Worm (Caenorhabditis elegans) whole organism, early embryonic: Measurements from ENCODE around the gene srg-8.

Experiments used
- B0310.2 ChIP-seq: sonication (generic microtip); optimal IDR thresholded peaks from 2 replicates; lab custom pipeline; 2016; ENCODE audit warnings: mild to moderate bottlenecking, missing genetic modification characterization, missing compliant biosample characterization
- F13C5.2 ChIP-seq: sonication (generic microtip); optimal IDR thresholded peaks from 2 replicates; lab custom pipeline; 2017; ENCODE audit warnings: mild to moderate bottlenecking, missing genetic modification characterization, inconsistent platforms, missing compliant biosample characterization
- aly-1 ChIP-seq: sonication (generic microtip); optimal IDR thresholded peaks from 2 replicates; lab custom pipeline; 2016; ENCODE audit warnings: missing genetic modification characterization, missing compliant biosample characterization
- ama-1 ChIP-seq: fragments of 150-350 bp; optimal IDR thresholded peaks from 2 replicates; lab custom pipeline; 2014
- ceh-13 ChIP-seq: fragments of 200-800 bp; sonication (Bioruptor generic); optimal IDR thresholded peaks from 2 replicates; lab custom pipeline; 2018; ENCODE audit warnings: mild to moderate bottlenecking, missing genetic modification characterization, missing compliant biosample characterization
- ceh-36 ChIP-seq: sonication (generic microtip); optimal IDR thresholded peaks from 2 replicates; lab custom pipeline; 2016; ENCODE audit warnings: missing genetic modification characterization, inconsistent platforms, missing compliant biosample characterization
- ets-7 ChIP-seq: sonication (generic microtip); optimal IDR thresholded peaks from 2 replicates; lab custom pipeline; 2016; ENCODE audit warnings: missing genotype, missing genetic modification characterization, missing compliant biosample characterization
- flt-1 ChIP-seq: fragments of 200-800 bp; sonication (Bioruptor generic); IDR thresholded peaks from 2 replicates; pipeline ENCODE4 v1.3.6; 2022; ENCODE audit warnings: missing genetic modification characterization, missing compliant biosample characterization
- hmbx-1 ChIP-seq: sonication (generic microtip); optimal IDR thresholded peaks from 2 replicates; lab custom pipeline; 2016; ENCODE audit warnings: mild to moderate bottlenecking, missing genetic modification characterization, missing compliant biosample characterization
- hmg-4 ChIP-seq: fragments of 200-800 bp; sonication (Bioruptor generic); optimal IDR thresholded peaks from 2 replicates; lab custom pipeline; 2018; ENCODE audit warnings: mild to moderate bottlenecking, missing genetic modification characterization, missing compliant biosample characterization
- hnd-1 ChIP-seq: sonication (generic microtip); optimal IDR thresholded peaks from 2 replicates; lab custom pipeline; 2016; ENCODE audit warnings: missing genetic modification characterization, missing compliant biosample characterization
- pes-1 ChIP-seq: fragments of 200-800 bp; sonication (Bioruptor generic); IDR thresholded peaks from 2 replicates; pipeline ENCODE4 v1.3.6; 2022; ENCODE audit warnings: missing genetic modification reagents, missing genetic modification characterization, missing compliant biosample characterization
- scrt-1 ChIP-seq: fragments of 200-800 bp; sonication (Bioruptor generic); IDR thresholded peaks from 2 replicates; pipeline ENCODE4 v1.3.6; 2022; ENCODE audit warnings: missing genetic modification characterization, missing compliant biosample characterization
- sea-1 ChIP-seq: fragments of 200-800 bp; sonication (Bioruptor generic); conservative IDR thresholded peaks from 2 replicates; pipeline ENCODE4 v1.3.6; 2022; ENCODE audit warnings: missing genetic modification characterization, missing compliant biosample characterization
- tbx-11 ChIP-seq: fragments of 200-800 bp; sonication (Bioruptor generic); IDR thresholded peaks from 2 replicates; pipeline ENCODE4 v1.3.6; 2022; ENCODE audit warnings: missing genetic modification characterization, missing compliant biosample characterization
- tbx-37 ChIP-seq: fragments of 200-800 bp; sonication (Bioruptor generic); conservative IDR thresholded peaks from 2 replicates; pipeline ENCODE4 v1.3.6; 2022; ENCODE audit warnings: missing genetic modification reagents, missing genetic modification characterization, missing compliant biosample characterization
- tra-4 ChIP-seq: sonication (generic microtip); optimal IDR thresholded peaks from 2 replicates; lab custom pipeline; 2017; ENCODE audit warnings: missing genetic modification characterization, missing compliant biosample characterization

Gene srg-8

DNA sequence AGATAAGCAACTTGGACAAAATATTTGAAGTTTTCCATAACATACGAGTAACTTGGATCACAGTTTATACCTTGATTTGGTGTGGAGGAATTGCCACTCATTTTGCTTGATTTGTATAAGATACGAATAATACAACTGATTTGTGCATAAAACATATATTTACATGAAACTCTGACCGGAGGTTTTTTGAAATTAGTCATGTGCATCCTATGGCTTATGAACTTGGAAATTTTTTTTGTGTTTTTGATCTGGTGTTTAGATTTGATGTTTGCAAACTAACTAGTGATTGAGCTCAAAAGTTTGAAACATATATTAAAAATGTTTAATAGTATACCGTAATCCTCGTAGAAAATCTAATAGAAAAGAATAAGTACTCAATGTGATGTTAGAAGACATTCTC is at the start of gene srg-8:
Gene srg-8 (minus strand): TSS at position 101 of the 400 bp plus-strand sequence.
- TF ChIP-seq hnd-1 (tag; lab: Kevin White, UChicago) (no peak), hmg-4 (GFP tag; lab: Kevin White, UChicago) (no peak), pes-1 (GFP tag; lab: Robert Waterston, UW) (no peak), F13C5.2 (tag; lab: Kevin White, UChicago) (no peak), ets-7 (tag; lab: Kevin White, UChicago) (no peak), ama-1 (lab: Kevin White, UChicago) (no peak), tbx-11 (GFP tag; lab: Robert Waterston, UW) (no peak), sea-1 (GFP tag; lab: Robert Waterston, UW) (no peak), aly-1 (no peak), B0310.2 (tag; lab: Kevin White, UChicago) (no peak), tbx-37 (GFP tag; lab: Robert Waterston, UW) (no peak), ceh-36 (no peak), flt-1 (GFP tag; lab: Robert Waterston, UW) (no peak), ceh-13 (no peak), hmbx-1 (tag; lab: Kevin White, UChicago) (no peak), scrt-1 (GFP tag; lab: Robert Waterston, UW) (no peak), tra-4 (no peak)

DNA sequence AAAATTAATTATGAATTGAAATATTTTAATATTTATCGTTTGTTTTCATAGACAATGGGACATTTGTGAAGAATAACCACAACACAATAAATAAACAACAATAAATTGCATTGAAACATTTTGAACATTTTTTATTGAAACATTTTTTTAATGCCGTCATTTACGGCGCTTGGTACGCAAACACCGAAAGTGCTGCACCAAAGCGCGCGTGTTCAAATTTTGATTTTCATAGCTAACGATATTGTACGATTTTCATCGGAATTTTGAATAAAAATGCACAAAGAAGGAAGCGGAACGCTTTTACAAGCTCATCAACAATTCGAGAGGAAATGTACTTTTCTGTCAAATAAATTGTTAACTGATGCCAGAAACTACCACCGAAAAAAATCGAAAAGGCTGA is 49.1 kb upstream of the srg-8 start:
- no peak for TF ChIP-seq pes-1 (GFP tag; lab: Robert Waterston, UW)
- TF ChIP-seq hmg-4 (GFP tag; lab: Kevin White, UChicago) = no peak
- TF ChIP-seq F13C5.2 (tag; lab: Kevin White, UChicago) = no peak
- no peak for TF ChIP-seq tbx-11 (GFP tag; lab: Robert Waterston, UW)
- TF ChIP-seq tra-4 = no peak
- no peak for TF ChIP-seq ceh-13
- no peak for TF ChIP-seq ets-7 (tag; lab: Kevin White, UChicago)
- no peak for TF ChIP-seq aly-1
- no peak for TF ChIP-seq B0310.2 (tag; lab: Kevin White, UChicago)
- no peak for TF ChIP-seq hnd-1 (tag; lab: Kevin White, UChicago)
- no peak for TF ChIP-seq scrt-1 (GFP tag; lab: Robert Waterston, UW)
- TF ChIP-seq flt-1 (GFP tag; lab: Robert Waterston, UW) = no peak
- no peak for TF ChIP-seq ceh-36

DNA sequence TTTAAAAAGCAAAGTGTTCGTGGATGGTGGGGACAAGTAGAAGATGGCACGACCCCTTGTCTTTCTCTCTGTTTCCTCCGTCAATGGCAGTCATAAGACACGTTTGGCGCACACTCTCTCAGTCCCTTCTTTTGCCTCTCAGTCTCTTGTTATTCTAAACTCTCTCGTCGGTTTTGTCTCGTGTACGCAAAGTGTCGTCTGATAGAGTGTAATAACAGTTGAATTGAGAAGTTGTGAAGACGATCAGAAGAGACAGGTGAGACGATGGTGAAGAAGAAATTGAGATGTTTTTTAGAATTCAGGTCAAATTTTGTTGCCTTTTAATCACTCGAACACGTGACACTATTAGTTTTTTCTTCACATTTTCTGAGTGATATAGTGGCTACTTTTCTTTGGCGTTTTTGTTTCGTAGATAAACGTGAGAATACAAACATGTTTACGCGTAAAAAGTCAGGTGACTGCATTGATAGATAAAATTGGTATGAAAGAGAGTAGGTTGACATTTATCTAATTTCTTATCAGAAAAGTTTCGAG is 48.5 kb upstream of the srg-8 start, which contains the start of gene F47D12.9:
Gene F47D12.9 (minus strand): TSS at position 267 of the 534 bp plus-strand sequence.
- TF ChIP-seq sea-1 (GFP tag; lab: Robert Waterston, UW) = no peak
- no peak for TF ChIP-seq hmg-4 (GFP tag; lab: Kevin White, UChicago)
- TF ChIP-seq hnd-1 (tag; lab: Kevin White, UChicago) = no peak
- no peak for TF ChIP-seq tbx-37 (GFP tag; lab: Robert Waterston, UW)
- no peak for TF ChIP-seq tra-4
- TF ChIP-seq ceh-36 = no peak
- TF ChIP-seq pes-1 (GFP tag; lab: Robert Waterston, UW) = no peak
- no peak for TF ChIP-seq F13C5.2 (tag; lab: Kevin White, UChicago)
- no peak for TF ChIP-seq ets-7 (tag; lab: Kevin White, UChicago)
- no peak for TF ChIP-seq scrt-1 (GFP tag; lab: Robert Waterston, UW)
- no peak for TF ChIP-seq flt-1 (GFP tag; lab: Robert Waterston, UW)

DNA sequence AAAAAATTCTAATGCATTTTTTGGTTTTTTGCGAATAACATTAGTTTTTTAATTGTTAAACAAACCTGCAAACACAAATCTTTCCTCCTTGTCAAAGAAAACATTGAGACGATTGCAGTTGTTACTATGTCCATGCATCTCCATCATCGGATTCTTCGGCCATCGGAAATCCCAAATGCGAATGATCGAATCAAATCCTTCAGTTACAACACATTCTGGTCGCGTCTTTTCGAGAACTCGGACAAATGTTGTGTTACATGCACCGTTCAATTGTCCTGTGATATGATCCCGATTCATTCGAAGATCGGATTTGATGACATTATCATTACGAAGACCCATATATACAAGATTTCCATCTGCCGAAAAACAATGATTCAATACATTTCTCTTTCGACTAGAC is 45.7 kb upstream of the srg-8 start:
- TF ChIP-seq ceh-13 (no peak), tra-4 (no peak), F13C5.2 (tag; lab: Kevin White, UChicago) (no peak), flt-1 (GFP tag; lab: Robert Waterston, UW) (no peak), ceh-36 (no peak), hnd-1 (tag; lab: Kevin White, UChicago) (no peak), ets-7 (tag; lab: Kevin White, UChicago) (no peak), tbx-37 (GFP tag; lab: Robert Waterston, UW) (no peak), ama-1 (lab: Kevin White, UChicago) (no peak), scrt-1 (GFP tag; lab: Robert Waterston, UW) (no peak), pes-1 (GFP tag; lab: Robert Waterston, UW) (no peak), hmbx-1 (tag; lab: Kevin White, UChicago) (no peak)

- TF ChIP-seq aly-1 (no peak), hmg-4 (GFP tag; lab: Kevin White, UChicago) (no peak), ets-7 (tag; lab: Kevin White, UChicago) (no peak), flt-1 (GFP tag; lab: Robert Waterston, UW) (no peak), sea-1 (GFP tag; lab: Robert Waterston, UW) (no peak), tra-4 (no peak), ceh-13 (no peak), hnd-1 (tag; lab: Kevin White, UChicago) (no peak), hmbx-1 (tag; lab: Kevin White, UChicago) (no peak), ceh-36 (no peak), ama-1 (lab: Kevin White, UChicago) (no peak), B0310.2 (tag; lab: Kevin White, UChicago) (no peak), tbx-37 (GFP tag; lab: Robert Waterston, UW) (no peak), F13C5.2 (tag; lab: Kevin White, UChicago) (no peak), scrt-1 (GFP tag; lab: Robert Waterston, UW) (no peak)
Measured at ce11 chrIII:6298131-6298530, 43.5 kb upstream of the srg-8 start, which contains the start of gene F47D12.3. F47D12.3 (plus strand) TSS chrIII:6298461.

ce11 chrIII:6297599-6297998 is 43.0 kb upstream of the srg-8 start:
- TF ChIP-seq B0310.2 (tag; lab: Kevin White, UChicago) (no peak), tra-4 (no peak), hmbx-1 (tag; lab: Kevin White, UChicago) (no peak), tbx-37 (GFP tag; lab: Robert Waterston, UW) (no peak), flt-1 (GFP tag; lab: Robert Waterston, UW) (no peak), ets-7 (tag; lab: Kevin White, UChicago) (no peak), F13C5.2 (tag; lab: Kevin White, UChicago) (no peak), ama-1 (lab: Kevin White, UChicago) (no peak), pes-1 (GFP tag; lab: Robert Waterston, UW) (no peak), scrt-1 (GFP tag; lab: Robert Waterston, UW) (no peak), ceh-36 (no peak), sea-1 (GFP tag; lab: Robert Waterston, UW) (no peak), hnd-1 (tag; lab: Kevin White, UChicago) (no peak), tbx-11 (GFP tag; lab: Robert Waterston, UW) (no peak)
